Worm (Caenorhabditis elegans) whole organism, young adult: ENCODE measurements around the gene Y48A6B.7.

Source experiments
- B0019.2 ChIP-seq: fragments of 200-800 bp; sonication (Bioruptor generic); conservative IDR thresholded peaks from 2 replicates; pipeline ENCODE4 v1.3.6; 2022; ENCODE audit warnings: missing genetic modification reagents, missing genetic modification characterization, missing compliant biosample characterization
- B0336.3 ChIP-seq: fragments of 200-800 bp; sonication (Bioruptor generic); IDR thresholded peaks from 2 replicates; pipeline ENCODE4 v1.3.6; 2022; ENCODE audit warnings: missing genetic modification characterization, missing compliant biosample characterization
- D2030.7 ChIP-seq: fragments of 200-800 bp; sonication (Bioruptor generic); IDR thresholded peaks from 2 replicates; pipeline ENCODE4 v1.3.6; 2022; ENCODE audit warnings: missing genetic modification reagents, missing genetic modification characterization, missing compliant biosample characterization
- F22D6.2 ChIP-seq: sonication (generic microtip); optimal IDR thresholded peaks from 2 replicates; lab custom pipeline; 2016; ENCODE audit warnings: mild to moderate bottlenecking, missing genetic modification characterization, missing compliant biosample characterization
- F33H1.4 ChIP-seq: fragments of 200-800 bp; sonication (Bioruptor generic); IDR thresholded peaks from 2 replicates; pipeline ENCODE4 v1.3.6; 2022; ENCODE audit warnings: missing genetic modification reagents, missing genetic modification characterization, missing compliant biosample characterization
- F37B4.10 ChIP-seq: fragments of 200-800 bp; sonication (Bioruptor generic); IDR thresholded peaks from 2 replicates; pipeline ENCODE4 v1.3.6; 2022; ENCODE audit warnings: missing genetic modification characterization, missing compliant biosample characterization
- F39B2.1 ChIP-seq: fragments of 200-800 bp; sonication (Bioruptor generic); IDR thresholded peaks from 2 replicates; pipeline ENCODE4 v1.3.6; 2022; ENCODE audit warnings: missing genetic modification reagents, missing genetic modification characterization, missing compliant biosample characterization
- F52B5.7 ChIP-seq: sonication (generic microtip); optimal IDR thresholded peaks from 2 replicates; lab custom pipeline; 2016; ENCODE audit warnings: mild to moderate bottlenecking, missing genetic modification characterization, missing compliant biosample characterization
- F57A8.1 ChIP-seq: fragments of 200-800 bp; sonication (Bioruptor generic); optimal IDR thresholded peaks from 2 replicates; lab custom pipeline; 2018; ENCODE audit warnings: mild to moderate bottlenecking, missing genetic modification characterization, moderate library complexity, missing compliant biosample characterization
- K12H6.12 ChIP-seq: fragments of 200-800 bp; sonication (Bioruptor generic); optimal IDR thresholded peaks from 2 replicates; lab custom pipeline; 2018; ENCODE audit warnings: mild to moderate bottlenecking, missing genetic modification characterization, missing compliant biosample characterization
- T07F8.4 ChIP-seq: sonication (generic microtip); optimal IDR thresholded peaks from 2 replicates; lab custom pipeline; 2016; ENCODE audit warnings: mild to moderate bottlenecking, missing genetic modification characterization, moderate library complexity, missing compliant biosample characterization
- T26A5.8 ChIP-seq: sonication (generic microtip); optimal IDR thresholded peaks from 2 replicates; lab custom pipeline; 2016; ENCODE audit warnings: missing genetic modification characterization, missing compliant biosample characterization
- Y53F4B.3 ChIP-seq: fragments of 200-800 bp; sonication (Bioruptor generic); IDR thresholded peaks from 2 replicates; pipeline ENCODE4 v1.3.6; 2022; ENCODE audit warnings: missing genetic modification reagents, missing genetic modification characterization, missing compliant biosample characterization
- Y56A3A.18 ChIP-seq: fragments of 200-800 bp; sonication (Bioruptor generic); IDR thresholded peaks from 2 replicates; pipeline ENCODE4 v1.3.6; 2022; ENCODE audit warnings: missing genetic modification reagents, missing genetic modification characterization, missing compliant biosample characterization
- Y67H2A.10 ChIP-seq: fragments of 200-800 bp; sonication (Bioruptor generic); conservative IDR thresholded peaks from 2 replicates; pipeline ENCODE4 v1.3.6; 2022; ENCODE audit warnings: missing genetic modification reagents, missing genetic modification characterization, missing compliant biosample characterization
- Y79H2A.3 ChIP-seq: fragments of 200-800 bp; sonication (Bioruptor generic); conservative IDR thresholded peaks from 2 replicates; pipeline ENCODE4 v1.3.6; 2022; ENCODE audit warnings: missing genetic modification reagents, missing genetic modification characterization, missing compliant biosample characterization
- Y95B8A.8 ChIP-seq: fragments of 200-800 bp; sonication (Bioruptor generic); IDR thresholded peaks from 2 replicates; pipeline ENCODE4 v1.3.6; 2022; ENCODE audit warnings: missing genetic modification reagents, missing genetic modification characterization, missing compliant biosample characterization
- aptf-2 ChIP-seq: fragments of 200-800 bp; sonication (Bioruptor generic); conservative IDR thresholded peaks from 2 replicates; pipeline ENCODE4 v1.3.6; 2022; ENCODE audit warnings: missing genetic modification reagents, missing genetic modification characterization, missing compliant biosample characterization
- attf-3 ChIP-seq: fragments of 200-800 bp; sonication (Bioruptor generic); conservative IDR thresholded peaks from 2 replicates; pipeline ENCODE4 v1.3.6; 2022; ENCODE audit warnings: missing genetic modification reagents, missing genetic modification characterization, missing compliant biosample characterization
- attf-5 ChIP-seq: fragments of 200-800 bp; sonication (Bioruptor generic); optimal IDR thresholded peaks from 2 replicates; lab custom pipeline; 2018; ENCODE audit warnings: mild to moderate bottlenecking, missing genetic modification characterization, missing compliant biosample characterization
- bed-1 ChIP-seq: fragments of 200-800 bp; sonication (Bioruptor generic); IDR thresholded peaks from 2 replicates; pipeline ENCODE4 v1.3.6; 2022; ENCODE audit warnings: missing genetic modification reagents, missing genetic modification characterization, missing compliant biosample characterization
- bed-2 ChIP-seq: fragments of 200-800 bp; sonication (Bioruptor generic); IDR thresholded peaks from 2 replicates; pipeline ENCODE4 v1.3.6; 2022; ENCODE audit warnings: missing genetic modification reagents, missing genetic modification characterization, missing compliant biosample characterization
- ccch-3 ChIP-seq: fragments of 200-800 bp; sonication (Bioruptor generic); optimal IDR thresholded peaks from 2 replicates; lab custom pipeline; 2018; ENCODE audit warnings: mild to moderate bottlenecking, missing genetic modification characterization, missing compliant biosample characterization
- ceh-100 ChIP-seq: fragments of 200-800 bp; sonication (Bioruptor generic); IDR thresholded peaks from 2 replicates; pipeline ENCODE4 v1.3.6; 2022; ENCODE audit warnings: missing genetic modification reagents, missing genetic modification characterization, missing compliant biosample characterization
- ceh-27 ChIP-seq: fragments of 200-800 bp; sonication (Bioruptor generic); optimal IDR thresholded peaks from 2 replicates; lab custom pipeline; 2018; ENCODE audit warnings: mild to moderate bottlenecking, missing genetic modification characterization, moderate library complexity, missing compliant biosample characterization
- ceh-40 ChIP-seq: fragments of 200-800 bp; sonication (Bioruptor generic); IDR thresholded peaks from 2 replicates; pipeline ENCODE4 v1.3.6; 2022; ENCODE audit warnings: missing genetic modification characterization, missing compliant biosample characterization
- dpl-1 ChIP-seq: fragments of 150-350 bp; optimal IDR thresholded peaks from 2 replicates; lab custom pipeline; 2014; ENCODE audit warnings: missing biosample characterization, missing genetic modification reagents, missing genetic modification characterization
- efl-1 ChIP-seq: fragments of 150-350 bp; optimal IDR thresholded peaks from 2 replicates; lab custom pipeline; 2014; ENCODE audit warnings: missing biosample characterization, missing genetic modification reagents, missing genetic modification characterization
- egl-18 ChIP-seq: fragments of 200-800 bp; sonication (Bioruptor generic); IDR thresholded peaks from 2 replicates; pipeline ENCODE4 v1.3.6; 2022; ENCODE audit warnings: missing genetic modification reagents, missing genetic modification characterization, missing compliant biosample characterization
- egl-44 ChIP-seq: fragments of 200-800 bp; sonication (Bioruptor generic); IDR thresholded peaks from 2 replicates; pipeline ENCODE4 v1.3.6; 2022; ENCODE audit warnings: missing genetic modification reagents, missing genetic modification characterization, missing compliant biosample characterization
- egrh-3 ChIP-seq: fragments of 200-800 bp; sonication (Bioruptor generic); IDR thresholded peaks from 2 replicates; pipeline ENCODE4 v1.3.6; 2022; ENCODE audit warnings: missing genetic modification reagents, missing genetic modification characterization, missing compliant biosample characterization
- ets-4 ChIP-seq: fragments of 200-800 bp; sonication (Bioruptor generic); optimal IDR thresholded peaks from 2 replicates; lab custom pipeline; 2018; ENCODE audit warnings: mild to moderate bottlenecking, missing genetic modification characterization, missing compliant biosample characterization
- him-1 ChIP-seq: sonication (generic microtip); optimal IDR thresholded peaks from 2 replicates; lab custom pipeline; 2016; ENCODE audit warnings: missing genotype, missing genetic modification reagents, missing genetic modification characterization, missing compliant biosample characterization
- hmg-1.2 ChIP-seq: fragments of 200-800 bp; sonication (Bioruptor generic); IDR thresholded peaks from 2 replicates; pipeline ENCODE4 v1.3.6; 2022; ENCODE audit warnings: missing genetic modification reagents, missing genetic modification characterization, missing compliant biosample characterization
- hrde-1 ChIP-seq: sonication (generic microtip); optimal IDR thresholded peaks from 2 replicates; lab custom pipeline; 2016; ENCODE audit warnings: missing genetic modification characterization, mild to moderate bottlenecking, missing compliant biosample characterization, moderate library complexity, missing genotype, missing genetic modification reagents, borderline replicate concordance
- let-607 ChIP-seq, 2 experiments: fragments of 200-800 bp in 1 of 2; sonication (Bioruptor generic) in 1 of 2; sonication (generic microtip) in 1 of 2; optimal IDR thresholded peaks; 2 replicates each; lab custom pipeline; 2016 to 2018; ENCODE audit warnings: mild to moderate bottlenecking in 2 of 2, missing compliant biosample characterization in 2 of 2, missing genetic modification characterization in 2 of 2, moderate library complexity in 2 of 2, missing genotype in 1 of 2
- lin-26 ChIP-seq: fragments of 200-800 bp; sonication (Bioruptor generic); IDR thresholded peaks from 2 replicates; pipeline ENCODE4 v1.3.6; 2022; ENCODE audit warnings: missing genetic modification reagents, missing genetic modification characterization, missing compliant biosample characterization
- lin-40 ChIP-seq: sonication (generic microtip); optimal IDR thresholded peaks from 2 replicates; lab custom pipeline; 2016; ENCODE audit warnings: missing genetic modification characterization, mild to moderate bottlenecking, missing compliant biosample characterization, missing genotype, missing genetic modification reagents
- lin-54 ChIP-seq: fragments of 200-800 bp; sonication (Bioruptor generic); optimal IDR thresholded peaks from 2 replicates; lab custom pipeline; 2018; ENCODE audit warnings: mild to moderate bottlenecking, missing genetic modification characterization, missing compliant biosample characterization
- madf-3 ChIP-seq: fragments of 200-800 bp; sonication (Bioruptor generic); IDR thresholded peaks from 2 replicates; pipeline ENCODE4 v1.3.6; 2022; ENCODE audit warnings: missing genetic modification reagents, missing genetic modification characterization, missing compliant biosample characterization
- madf-6 ChIP-seq: fragments of 200-800 bp; sonication (Bioruptor generic); IDR thresholded peaks from 2 replicates; pipeline ENCODE4 v1.3.6; 2022; ENCODE audit warnings: missing genetic modification reagents, missing genetic modification characterization, missing compliant biosample characterization
- madf-8 ChIP-seq: fragments of 200-800 bp; sonication (Bioruptor generic); conservative IDR thresholded peaks from 2 replicates; pipeline ENCODE4 v1.3.6; 2022; ENCODE audit warnings: missing genetic modification reagents, missing genetic modification characterization, missing compliant biosample characterization
- nfya-2 ChIP-seq: fragments of 200-800 bp; sonication (Bioruptor generic); IDR thresholded peaks from 2 replicates; pipeline ENCODE4 v1.3.6; 2022; ENCODE audit warnings: missing genetic modification reagents, missing genetic modification characterization, missing compliant biosample characterization
- nfyb-1 ChIP-seq: fragments of 200-800 bp; sonication (Bioruptor generic); IDR thresholded peaks from 2 replicates; pipeline ENCODE4 v1.3.6; 2022; ENCODE audit warnings: missing genetic modification reagents, missing genetic modification characterization, missing compliant biosample characterization
- nhr-120 ChIP-seq: fragments of 200-800 bp; sonication (Bioruptor generic); IDR thresholded peaks from 2 replicates; pipeline ENCODE4 v1.3.6; 2022; ENCODE audit warnings: missing genetic modification characterization, missing compliant biosample characterization
- nhr-90 ChIP-seq: sonication (generic microtip); optimal IDR thresholded peaks from 2 replicates; lab custom pipeline; 2016; ENCODE audit warnings: missing genotype, mild to moderate bottlenecking, missing genetic modification characterization, missing compliant biosample characterization
- rec-8 ChIP-seq, 2 experiments: sonication (generic microtip); optimal IDR thresholded peaks; 2 replicates each; lab custom pipeline; 2016; ENCODE audit warnings: mild to moderate bottlenecking in 2 of 2, missing genetic modification characterization in 2 of 2, missing genetic modification reagents in 2 of 2, missing genotype in 2 of 2, missing biosample characterization in 1 of 2, missing compliant biosample characterization in 1 of 2, moderate library complexity in 1 of 2
- somi-1 ChIP-seq: fragments of 200-800 bp; sonication (Bioruptor generic); optimal IDR thresholded peaks from 2 replicates; lab custom pipeline; 2018; ENCODE audit warnings: mild to moderate bottlenecking, missing genetic modification characterization, missing compliant biosample characterization

Y48A6B.7 gene

ce11 chrIII:11066691-11067090, 40.3 kb upstream of the Y48A6B.7 start (continued):
- peak; percentile 87 for TF ChIP-seq ceh-100
- no peak for TF ChIP-seq ccch-3 (GFP tag; lab: Kevin White, UChicago)
- TF ChIP-seq somi-1 (GFP tag; lab: Kevin White, UChicago), result peak; percentile 40
- TF ChIP-seq attf-5 (GFP tag; lab: Kevin White, UChicago), result peak; percentile 12
- peak; percentile 13 for TF ChIP-seq T26A5.8 (tag; lab: Kevin White, UChicago)
- no peak for TF ChIP-seq K12H6.12 (tag; lab: Kevin White, UChicago)
- TF ChIP-seq bed-2, result no peak
- peak; percentile 77; the same call in 1 of the 2 replicates for TF ChIP-seq egl-18
- peak; percentile 93 for TF ChIP-seq nfyb-1 (GFP tag; lab: Robert Waterston, UW)
- peak; percentile 83 for TF ChIP-seq lin-54 (GFP tag; lab: Kevin White, UChicago)
- TF ChIP-seq efl-1 (GFP tag; lab: Kevin White, UChicago), result peak; percentile 30
- peak; percentile 93 for TF ChIP-seq aptf-2
- 0 out of 2 replicates have a peak, but pooled peaks have one; percentile 13 for TF ChIP-seq Y79H2A.3
- peak; percentile 92 for TF ChIP-seq Y56A3A.18 (GFP tag; lab: Robert Waterston, UW)
- peak; percentile 69; the same call in 1 of the 2 replicates for TF ChIP-seq ceh-40 (GFP tag; lab: Robert Waterston, UW)
- TF ChIP-seq him-1 (tag; lab: Kevin White, UChicago), result peak; percentile 61
- peak; percentile 76 for TF ChIP-seq B0336.3 (GFP tag; lab: Robert Waterston, UW)
- 0 out of 2 replicates have a peak, but pooled peaks have one; percentile 6 for TF ChIP-seq F39B2.1 (GFP tag; lab: Robert Waterston, UW)
- no peak for TF ChIP-seq ets-4 (GFP tag; lab: Kevin White, UChicago)
- TF ChIP-seq F52B5.7 (tag; lab: Kevin White, UChicago), result peak; percentile 30
- peak; percentile 94 for TF ChIP-seq lin-40 (tag; lab: Kevin White, UChicago)
- peak; percentile 91 for TF ChIP-seq hmg-1.2
- peak; percentile 43 for TF ChIP-seq dpl-1 (GFP tag; lab: Kevin White, UChicago)
- TF ChIP-seq ceh-27 (GFP tag; lab: Kevin White, UChicago), result peak; percentile 73
- peak; percentile 86; the same call in 1 of the 2 replicates for TF ChIP-seq Y95B8A.8
- TF ChIP-seq bed-1 (GFP tag; lab: Robert Waterston, UW), result no peak
- TF ChIP-seq F57A8.1 (GFP tag; lab: Kevin White, UChicago), result no peak
- 0 out of 2 replicates have a peak, but pooled peaks have one; percentile 18 for TF ChIP-seq egrh-3 (GFP tag; lab: Robert Waterston, UW)
- 0 out of 2 replicates have a peak, but pooled peaks have one; percentile 24 for TF ChIP-seq Y67H2A.10 (GFP tag; lab: Robert Waterston, UW)
- TF ChIP-seq D2030.7 (GFP tag; lab: Robert Waterston, UW), result peak; percentile 73
- no peak for TF ChIP-seq egl-44
- TF ChIP-seq attf-3, result peak; percentile 50; the same call in 1 of the 2 replicates
- no peak for TF ChIP-seq F37B4.10
- peak; percentile 54 for TF ChIP-seq T07F8.4
- no peak for TF ChIP-seq nfya-2
- peak; percentile 78 for TF ChIP-seq hrde-1 (tag; lab: Kevin White, UChicago)
- TF ChIP-seq F33H1.4 (GFP tag; lab: Robert Waterston, UW), result peak; percentile 61
- TF ChIP-seq let-607 (tag; optimal IDR thresholded peaks at IDR 0.05; lab: Kevin White, UChicago), result peak; percentile 17 to 60
- no peak for TF ChIP-seq F22D6.2 (tag; lab: Kevin White, UChicago)
- no peak for TF ChIP-seq B0019.2 (GFP tag; lab: Robert Waterston, UW)
- TF ChIP-seq Y53F4B.3 (GFP tag; lab: Robert Waterston, UW), result peak; percentile 70
- peak; percentile 71 for TF ChIP-seq nhr-90
- peak; percentile 67; the same call in 1 of the 2 replicates for TF ChIP-seq madf-3 (GFP tag; lab: Robert Waterston, UW)
- TF ChIP-seq lin-26 (GFP tag; lab: Robert Waterston, UW), result peak; percentile 95
- peak; percentile 32; the same call in 1 of the 2 replicates for TF ChIP-seq madf-8 (GFP tag; lab: Robert Waterston, UW)
- TF ChIP-seq madf-6 (GFP tag; lab: Robert Waterston, UW), result peak; percentile 76
- peak; percentile 39 to 49 for TF ChIP-seq rec-8 (tag; optimal IDR thresholded peaks at IDR 0.05; lab: Kevin White, UChicago)
- TF ChIP-seq nhr-120 (GFP tag; lab: Robert Waterston, UW), result no peak
